Worm (Caenorhabditis elegans) whole organism, L2 larva: ENCODE results near the gene ncs-3.

Experiments used
- C34F6.9 ChIP-seq: fragments of 150-350 bp; optimal IDR thresholded peaks from 2 replicates; lab custom pipeline; 2014; ENCODE audit warnings: missing biosample characterization, missing genetic modification characterization
- F13H6.1 ChIP-seq: sonication (generic microtip); optimal IDR thresholded peaks from 2 replicates; lab custom pipeline; 2016; ENCODE audit warnings: missing genetic modification characterization, missing compliant biosample characterization
- R02D3.7 ChIP-seq: fragments of 150-350 bp; optimal IDR thresholded peaks from 2 replicates; lab custom pipeline; 2014; ENCODE audit warnings: missing biosample characterization, missing genetic modification characterization
- Y55F3AM.14 ChIP-seq: fragments of 200-800 bp; sonication (Bioruptor generic); optimal IDR thresholded peaks from 2 replicates; lab custom pipeline; 2018; ENCODE audit warnings: mild to moderate bottlenecking, missing genetic modification characterization, missing compliant biosample characterization
- ZK546.5 ChIP-seq: sonication (generic microtip); optimal IDR thresholded peaks from 2 replicates; lab custom pipeline; 2017; ENCODE audit warnings: missing biosample characterization, missing genetic modification characterization
- aly-2 ChIP-seq: fragments of 150-350 bp; optimal IDR thresholded peaks from 2 replicates; lab custom pipeline; 2014; ENCODE audit warnings: missing biosample characterization, missing genetic modification characterization
- ama-1 ChIP-seq: fragments of 150-350 bp; optimal IDR thresholded peaks from 2 replicates; lab custom pipeline; 2018; ENCODE audit warnings: inconsistent platforms
- ceh-16 ChIP-seq: fragments of 150-350 bp; optimal IDR thresholded peaks from 2 replicates; lab custom pipeline; 2014; ENCODE audit warnings: missing biosample characterization, missing genetic modification characterization
- ceh-82 ChIP-seq: fragments of 150-350 bp; optimal IDR thresholded peaks from 2 replicates; lab custom pipeline; 2014; ENCODE audit warnings: missing biosample characterization, missing genetic modification characterization
- crh-2 ChIP-seq: sonication (generic microtip); optimal IDR thresholded peaks from 2 replicates; lab custom pipeline; 2017; ENCODE audit warnings: missing biosample characterization, missing genetic modification characterization
- dmd-4 ChIP-seq: sonication (generic microtip); optimal IDR thresholded peaks from 2 replicates; lab custom pipeline; 2017; ENCODE audit warnings: missing biosample characterization, missing genetic modification characterization
- egl-27 ChIP-seq: sonication (generic microtip); optimal IDR thresholded peaks from 3 replicates; lab custom pipeline; 2017; ENCODE audit warnings: missing biosample characterization, missing genetic modification reagents, missing genetic modification characterization
- elt-1 ChIP-seq: fragments of 150-350 bp; optimal IDR thresholded peaks from 2 replicates; lab custom pipeline; 2014; ENCODE audit warnings: missing biosample characterization, missing genetic modification characterization
- elt-3 ChIP-seq: sonication (generic microtip); optimal IDR thresholded peaks from 2 replicates; lab custom pipeline; 2017; ENCODE audit warnings: missing biosample characterization, missing genetic modification characterization
- fos-1 ChIP-seq: fragments of 150-350 bp; optimal IDR thresholded peaks from 2 replicates; lab custom pipeline; 2014; ENCODE audit warnings: missing biosample characterization, missing genetic modification characterization
- lin-11 ChIP-seq: fragments of 150-350 bp; sonication (generic microtip); optimal IDR thresholded peaks from 2 replicates; lab custom pipeline; 2014; ENCODE audit warnings: missing biosample characterization, missing genetic modification characterization, inconsistent platforms, mixed read lengths
- lin-13 ChIP-seq: fragments of 150-350 bp; optimal IDR thresholded peaks from 2 replicates; lab custom pipeline; 2014; ENCODE audit warnings: missing biosample characterization, missing genetic modification reagents, missing genetic modification characterization
- lin-39 ChIP-seq: fragments of 150-350 bp; optimal IDR thresholded peaks from 2 replicates; lab custom pipeline; 2014; ENCODE audit warnings: missing biosample characterization, missing genetic modification reagents, missing genetic modification characterization
- lsy-2 ChIP-seq, 2 experiments: fragments of 150-350 bp in 1 of 2; sonication (generic microtip) in 1 of 2; optimal IDR thresholded peaks; 2 replicates each; lab custom pipeline; 2014 to 2017; ENCODE audit warnings: missing biosample characterization in 2 of 2, missing genetic modification characterization in 2 of 2
- mab-5 ChIP-seq: fragments of 150-350 bp; optimal IDR thresholded peaks from 2 replicates; lab custom pipeline; 2014; ENCODE audit warnings: missing biosample characterization, missing genetic modification characterization
- mbf-1 ChIP-seq: sonication (generic microtip); optimal IDR thresholded peaks from 2 replicates; lab custom pipeline; 2017; ENCODE audit warnings: missing biosample characterization, missing genetic modification characterization
- mdl-1 ChIP-seq, 2 experiments: fragments of 150-350 bp in 1 of 2; sonication (generic microtip) in 1 of 2; optimal IDR thresholded peaks; 2 replicates each; lab custom pipeline; 2017; ENCODE audit warnings: missing biosample characterization in 2 of 2, missing genetic modification characterization in 2 of 2
- nhr-10 ChIP-seq: sonication (generic microtip); optimal IDR thresholded peaks from 2 replicates; lab custom pipeline; 2017; ENCODE audit warnings: missing biosample characterization, missing genetic modification characterization
- nhr-12 ChIP-seq: fragments of 150-350 bp; optimal IDR thresholded peaks from 2 replicates; lab custom pipeline; 2014; ENCODE audit warnings: missing biosample characterization, missing genetic modification characterization
- nhr-129 ChIP-seq: fragments of 150-350 bp; optimal IDR thresholded peaks from 2 replicates; lab custom pipeline; 2014; ENCODE audit warnings: missing biosample characterization, missing genetic modification characterization
- nhr-21 ChIP-seq: fragments of 150-350 bp; optimal IDR thresholded peaks from 2 replicates; lab custom pipeline; 2014; ENCODE audit warnings: missing biosample characterization, missing genetic modification characterization
- nhr-23 ChIP-seq: fragments of 150-350 bp; optimal IDR thresholded peaks from 2 replicates; lab custom pipeline; 2014; ENCODE audit warnings: missing biosample characterization, missing genetic modification reagents, missing genetic modification characterization
- nhr-237 ChIP-seq: fragments of 150-350 bp; optimal IDR thresholded peaks from 2 replicates; lab custom pipeline; 2014; ENCODE audit warnings: missing biosample characterization, missing genetic modification characterization
- nhr-25 ChIP-seq: fragments of 150-350 bp; sonication (generic microtip); optimal IDR thresholded peaks from 3 replicates; lab custom pipeline; 2014; ENCODE audit warnings: missing biosample characterization, missing genetic modification characterization
- nhr-6 ChIP-seq: fragments of 150-350 bp; optimal IDR thresholded peaks from 2 replicates; lab custom pipeline; 2014; ENCODE audit warnings: missing biosample characterization, missing genetic modification characterization
- nhr-77 ChIP-seq: fragments of 150-350 bp; optimal IDR thresholded peaks from 2 replicates; lab custom pipeline; 2014; ENCODE audit warnings: missing biosample characterization, missing genetic modification characterization
- peb-1 ChIP-seq: fragments of 150-350 bp; optimal IDR thresholded peaks from 2 replicates; lab custom pipeline; 2014; ENCODE audit warnings: missing biosample characterization, missing genetic modification characterization
- sem-4 ChIP-seq: fragments of 150-350 bp; optimal IDR thresholded peaks from 2 replicates; lab custom pipeline; 2014; ENCODE audit warnings: missing biosample characterization, missing genetic modification reagents, missing genetic modification characterization
- sma-9 ChIP-seq, 2 experiments: fragments of 150-350 bp in 1 of 2; sonication (generic microtip) in 1 of 2; optimal IDR thresholded peaks; 2 replicates each; lab custom pipeline; 2014 to 2016; ENCODE audit warnings: missing genetic modification characterization in 2 of 2, mild to moderate bottlenecking in 1 of 2, missing biosample characterization in 1 of 2, missing compliant biosample characterization in 1 of 2, missing genetic modification reagents in 1 of 2, moderate library complexity in 1 of 2
- snpc-4 ChIP-seq: fragments of 150-350 bp; optimal IDR thresholded peaks from 2 replicates; lab custom pipeline; 2014; ENCODE audit warnings: missing biosample characterization, missing genetic modification characterization
- unc-39 ChIP-seq: fragments of 150-350 bp; optimal IDR thresholded peaks from 2 replicates; lab custom pipeline; 2014; ENCODE audit warnings: missing biosample characterization, missing genetic modification characterization
- unc-55 ChIP-seq: fragments of 150-350 bp; sonication (generic microtip); optimal IDR thresholded peaks from 3 replicates; lab custom pipeline; 2014; ENCODE audit warnings: missing biosample characterization, missing genetic modification reagents, missing genetic modification characterization
- zag-1 ChIP-seq: fragments of 150-350 bp; optimal IDR thresholded peaks from 2 replicates; lab custom pipeline; 2014; ENCODE audit warnings: missing biosample characterization, missing genetic modification characterization
- ztf-1 ChIP-seq: fragments of 200-800 bp; sonication (Bioruptor generic); conservative IDR thresholded peaks from 2 replicates; pipeline ENCODE4 v1.3.6; 2022; ENCODE audit warnings: missing genetic modification characterization, missing compliant biosample characterization
- ztf-11 ChIP-seq: sonication (generic microtip); optimal IDR thresholded peaks from 2 replicates; lab custom pipeline; 2017; ENCODE audit warnings: missing biosample characterization, missing genetic modification characterization
- ztf-4 ChIP-seq: fragments of 150-350 bp; optimal IDR thresholded peaks from 2 replicates; lab custom pipeline; 2014; ENCODE audit warnings: missing biosample characterization, missing genetic modification characterization

Gene ncs-3

DNA sequence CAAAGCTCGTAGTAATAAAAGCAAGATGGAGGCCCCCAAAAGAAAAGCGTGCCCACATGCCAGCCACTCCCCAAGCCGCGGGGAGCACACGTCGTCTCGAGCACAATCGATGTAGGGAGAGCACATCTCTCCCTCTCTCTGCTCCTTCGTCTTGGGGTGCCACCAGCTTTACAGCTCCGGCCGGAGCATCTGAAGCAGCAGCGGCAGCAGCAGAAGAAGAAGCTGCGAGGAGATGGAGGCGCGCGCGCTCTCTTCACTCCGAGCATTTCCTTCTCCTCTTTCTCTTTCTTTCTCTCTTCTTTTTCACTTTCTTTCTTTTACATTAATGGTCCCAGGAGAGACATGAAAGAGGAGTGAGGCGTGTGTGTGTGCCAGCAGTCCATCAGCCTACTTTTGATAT lies 10.2 kb downstream of the ncs-3 start:
- no peak for TF ChIP-seq ztf-4 (tag; lab: Kevin White, UChicago)
- no peak for TF ChIP-seq lin-39 (tag; lab: Kevin White, UChicago)
- TF ChIP-seq sem-4 (tag; lab: Kevin White, UChicago) = peak; percentile 6
- no peak for TF ChIP-seq peb-1 (tag; lab: Kevin White, UChicago)
- TF ChIP-seq mbf-1 = no peak
- TF ChIP-seq aly-2 = no peak
- TF ChIP-seq unc-39 (tag; lab: Kevin White, UChicago) = no peak
- peak; percentile 31 for TF ChIP-seq snpc-4
- no peak for TF ChIP-seq dmd-4 (tag; lab: Kevin White, UChicago)
- TF ChIP-seq egl-27 (tag; lab: Kevin White, UChicago) = no peak
- peak; percentile 78 for TF ChIP-seq F13H6.1 (tag; lab: Kevin White, UChicago)
- TF ChIP-seq elt-3 = no peak
- peak; percentile 23 for TF ChIP-seq Y55F3AM.14 (GFP tag; lab: Kevin White, UChicago)
- no peak for TF ChIP-seq nhr-77 (tag; lab: Kevin White, UChicago)
- TF ChIP-seq lsy-2 (tag; optimal IDR thresholded peaks at IDR 0.05; lab: Kevin White, UChicago) = peak; percentile 9 to 56
- no peak for TF ChIP-seq ZK546.5 (tag; lab: Kevin White, UChicago)
- TF ChIP-seq fos-1 (tag; lab: Kevin White, UChicago) = no peak
- TF ChIP-seq unc-55 (GFP tag; lab: Kevin White, UChicago) = peak; percentile 83
- TF ChIP-seq sma-9 (GFP tag; optimal IDR thresholded peaks at IDR 0.05; lab: Kevin White, UChicago) = peak; percentile 38
- TF ChIP-seq sma-9 (tag; optimal IDR thresholded peaks at IDR 0.05; lab: Kevin White, UChicago) = no peak
- TF ChIP-seq zag-1 (tag; lab: Kevin White, UChicago) = peak; percentile 76
- no peak for TF ChIP-seq nhr-21 (tag; lab: Kevin White, UChicago)
- peak; percentile 59 for TF ChIP-seq mab-5 (tag; lab: Kevin White, UChicago)
- TF ChIP-seq crh-2 (tag; lab: Kevin White, UChicago) = peak; percentile 38
- TF ChIP-seq lin-11 (tag; lab: Kevin White, UChicago) = peak; percentile 11
- no peak for TF ChIP-seq ceh-16 (tag; lab: Kevin White, UChicago)
- TF ChIP-seq C34F6.9 = peak; percentile 67
- TF ChIP-seq ztf-11 = no peak
- TF ChIP-seq mdl-1 (tag; optimal IDR thresholded peaks at IDR 0.05; lab: Kevin White, UChicago) = peak in 1 of 2 experiments; percentile 62
- TF ChIP-seq elt-1 = no peak
- no peak for TF ChIP-seq ceh-82 (tag; lab: Kevin White, UChicago)
- TF ChIP-seq nhr-25 (tag; lab: Kevin White, UChicago) = no peak
- TF ChIP-seq ztf-1 = no peak
- no peak for TF ChIP-seq nhr-237 (tag; lab: Kevin White, UChicago)
- no peak for TF ChIP-seq ama-1
- TF ChIP-seq R02D3.7 (tag; lab: Kevin White, UChicago) = no peak
- peak; percentile 15 for TF ChIP-seq lin-13 (GFP tag; lab: Kevin White, UChicago)
- TF ChIP-seq nhr-129 (tag; lab: Kevin White, UChicago) = peak; percentile 61
- TF ChIP-seq nhr-23 = no peak

DNA sequence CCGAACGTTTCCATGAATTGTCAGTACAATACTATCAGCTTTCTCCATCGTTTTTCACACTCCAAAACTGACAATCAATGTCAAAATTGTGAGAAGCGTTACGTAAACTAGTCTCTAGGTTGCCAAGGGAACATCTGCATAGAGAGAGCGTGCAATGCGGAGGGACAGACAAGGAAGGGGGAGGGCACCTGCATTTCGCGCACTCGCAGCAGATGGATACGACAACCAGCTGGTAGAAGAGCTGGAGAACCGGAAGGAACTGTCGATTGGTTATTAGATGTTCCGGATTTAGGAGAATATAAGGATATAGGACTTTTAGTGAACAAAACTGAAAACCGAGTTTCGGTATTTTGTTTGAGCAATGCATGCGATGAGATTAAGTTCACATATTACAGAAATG lies 15.1 kb downstream of the ncs-3 start, which contains the start of gene mksr-1:
Gene mksr-1 (minus strand): TSS at position 144 of the 400 bp plus-strand sequence.
- no peak for TF ChIP-seq ztf-11
- TF ChIP-seq unc-39 (tag; lab: Kevin White, UChicago) = no peak
- TF ChIP-seq fos-1 (tag; lab: Kevin White, UChicago) = no peak
- no peak for TF ChIP-seq aly-2
- no peak for TF ChIP-seq nhr-237 (tag; lab: Kevin White, UChicago)
- TF ChIP-seq elt-3 = no peak

DNA sequence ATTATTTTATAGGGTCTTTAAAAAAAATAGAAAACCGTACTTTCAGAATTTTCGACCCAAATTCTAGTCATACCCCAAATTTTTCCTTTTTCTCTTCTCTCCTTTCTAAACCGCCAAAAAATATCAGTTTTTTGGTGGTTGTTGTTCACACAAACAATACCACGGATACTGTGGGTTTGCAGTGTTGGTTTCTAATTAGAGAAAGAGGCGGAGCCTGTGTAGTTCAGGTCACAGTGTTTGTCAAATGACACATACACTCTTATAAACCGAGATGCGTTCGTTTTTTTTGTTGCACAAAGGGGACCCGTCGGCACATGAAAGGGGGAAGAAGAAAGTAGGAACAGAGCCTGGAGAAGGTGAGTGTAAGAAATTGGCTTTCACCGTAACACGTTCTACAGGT lies 18.3 kb downstream of the ncs-3 start, which contains the start of gene lim-6:
Gene lim-6 (plus strand): TSS at position 301 of the 400 bp plus-strand sequence.
- TF ChIP-seq lsy-2 (tag; optimal IDR thresholded peaks at IDR 0.05; lab: Kevin White, UChicago) = no peak
- TF ChIP-seq ztf-11 = no peak
- no peak for TF ChIP-seq fos-1 (tag; lab: Kevin White, UChicago)
- no peak for TF ChIP-seq nhr-12 (tag; lab: Kevin White, UChicago)
- TF ChIP-seq dmd-4 (tag; lab: Kevin White, UChicago) = no peak
- no peak for TF ChIP-seq nhr-6 (tag; lab: Kevin White, UChicago)
- no peak for TF ChIP-seq zag-1 (tag; lab: Kevin White, UChicago)
- no peak for TF ChIP-seq R02D3.7 (tag; lab: Kevin White, UChicago)
- TF ChIP-seq nhr-10 (tag; lab: Kevin White, UChicago) = no peak
- no peak for TF ChIP-seq Y55F3AM.14 (GFP tag; lab: Kevin White, UChicago)
- TF ChIP-seq, all 48 proteins: peak for 0
